Worm (Caenorhabditis elegans) whole organism, late embryonic: ENCODE data around the gene F44G3.7.

Source experiments
- F13H6.1 ChIP-seq: sonication (generic microtip); optimal IDR thresholded peaks from 2 replicates; lab custom pipeline; 2016; ENCODE audit warnings: missing genetic modification characterization, missing compliant biosample characterization
- ahr-1 ChIP-seq: sonication (generic microtip); optimal IDR thresholded peaks from 2 replicates; lab custom pipeline; 2016; ENCODE audit warnings: missing genetic modification characterization, missing compliant biosample characterization
- ama-1 ChIP-seq: fragments of 150-350 bp; optimal IDR thresholded peaks from 2 replicates; lab custom pipeline; 2014
- ceh-18 ChIP-seq: sonication (generic microtip); optimal IDR thresholded peaks from 2 replicates; lab custom pipeline; 2016; ENCODE audit warnings: missing genetic modification characterization, missing compliant biosample characterization
- ceh-19 ChIP-seq: fragments of 200-800 bp; sonication (Bioruptor generic); optimal IDR thresholded peaks from 2 replicates; lab custom pipeline; 2018; ENCODE audit warnings: mild to moderate bottlenecking, missing genetic modification characterization, missing compliant biosample characterization
- ceh-2 ChIP-seq: sonication (generic microtip); optimal IDR thresholded peaks from 2 replicates; lab custom pipeline; 2016; ENCODE audit warnings: missing genotype, missing genetic modification characterization, missing compliant biosample characterization
- ceh-31 ChIP-seq: sonication (generic microtip); optimal IDR thresholded peaks from 2 replicates; lab custom pipeline; 2016; ENCODE audit warnings: missing genetic modification characterization, missing compliant biosample characterization
- ceh-6 ChIP-seq: fragments of 200-800 bp; sonication (Bioruptor generic); optimal IDR thresholded peaks from 2 replicates; lab custom pipeline; 2018; ENCODE audit warnings: mild to moderate bottlenecking, missing genetic modification characterization, missing compliant biosample characterization
- che-1 ChIP-seq: sonication (generic microtip); optimal IDR thresholded peaks from 2 replicates; lab custom pipeline; 2016; ENCODE audit warnings: mild to moderate bottlenecking, missing genetic modification characterization, missing compliant biosample characterization
- dmd-4 ChIP-seq: sonication (generic microtip); optimal IDR thresholded peaks from 2 replicates; lab custom pipeline; 2016; ENCODE audit warnings: borderline replicate concordance, missing genetic modification characterization, missing compliant biosample characterization
- elt-2 ChIP-seq: sonication (generic microtip); optimal IDR thresholded peaks from 2 replicates; lab custom pipeline; 2016; ENCODE audit warnings: missing genetic modification reagents, missing genetic modification characterization, missing compliant biosample characterization
- elt-4 ChIP-seq: sonication (generic microtip); optimal IDR thresholded peaks from 2 replicates; lab custom pipeline; 2016; ENCODE audit warnings: missing genetic modification characterization, missing compliant biosample characterization
- eyg-1 ChIP-seq: sonication (generic microtip); optimal IDR thresholded peaks from 2 replicates; lab custom pipeline; 2016; ENCODE audit warnings: missing genotype, missing genetic modification characterization, missing compliant biosample characterization
- fkh-10 ChIP-seq: fragments of 150-350 bp; optimal IDR thresholded peaks from 2 replicates; lab custom pipeline; 2014; ENCODE audit warnings: missing biosample characterization, missing genetic modification reagents, missing genetic modification characterization
- gmeb-2 ChIP-seq: sonication (generic microtip); optimal IDR thresholded peaks from 2 replicates; lab custom pipeline; 2016; ENCODE audit warnings: missing genetic modification characterization, inconsistent platforms, missing compliant biosample characterization
- hlh-13 ChIP-seq: fragments of 200-800 bp; sonication (Bioruptor generic); optimal IDR thresholded peaks from 2 replicates; lab custom pipeline; 2018; ENCODE audit warnings: mild to moderate bottlenecking, missing genetic modification characterization, missing compliant biosample characterization
- hlh-15 ChIP-seq: sonication (generic microtip); optimal IDR thresholded peaks from 2 replicates; lab custom pipeline; 2016; ENCODE audit warnings: missing genetic modification characterization, missing compliant biosample characterization
- hlh-30 ChIP-seq: sonication (generic microtip); optimal IDR thresholded peaks from 2 replicates; lab custom pipeline; 2017; ENCODE audit warnings: antibody characterized with exemption, missing genetic modification characterization, missing compliant biosample characterization; ENCODE audit not compliant: insufficient read depth
- lim-6 ChIP-seq: sonication (generic microtip); optimal IDR thresholded peaks from 2 replicates; lab custom pipeline; 2016; ENCODE audit warnings: missing genetic modification characterization, missing compliant biosample characterization
- lin-11 ChIP-seq: fragments of 200-800 bp; sonication (Bioruptor generic); optimal IDR thresholded peaks from 2 replicates; lab custom pipeline; 2018; ENCODE audit warnings: mild to moderate bottlenecking, missing genetic modification characterization, missing compliant biosample characterization
- nhr-232 ChIP-seq: sonication (generic microtip); optimal IDR thresholded peaks from 2 replicates; lab custom pipeline; 2016; ENCODE audit warnings: missing genetic modification characterization, missing compliant biosample characterization
- npax-4 ChIP-seq: sonication (generic microtip); optimal IDR thresholded peaks from 2 replicates; lab custom pipeline; 2016; ENCODE audit warnings: missing genetic modification characterization, missing compliant biosample characterization
- odd-2 ChIP-seq: sonication (generic microtip); optimal IDR thresholded peaks from 2 replicates; lab custom pipeline; 2017; ENCODE audit warnings: antibody characterized with exemption, mild to moderate bottlenecking, missing genetic modification characterization, missing compliant biosample characterization
- pag-3 ChIP-seq: sonication (generic microtip); optimal IDR thresholded peaks from 2 replicates; lab custom pipeline; 2016; ENCODE audit warnings: missing compliant biosample characterization, missing genetic modification characterization, borderline replicate concordance
- pha-2 ChIP-seq: sonication (generic microtip); optimal IDR thresholded peaks from 2 replicates; lab custom pipeline; 2017; ENCODE audit warnings: mild to moderate bottlenecking, missing genetic modification characterization, missing compliant biosample characterization
- pha-4 ChIP-seq: fragments of 150-350 bp; optimal IDR thresholded peaks from 2 replicates; lab custom pipeline; 2018; ENCODE audit warnings: missing biosample characterization, missing genetic modification reagents, missing genetic modification characterization
- pqm-1 ChIP-seq: sonication (generic microtip); optimal IDR thresholded peaks from 2 replicates; lab custom pipeline; 2016; ENCODE audit warnings: missing genetic modification characterization, missing compliant biosample characterization
- rnt-1 ChIP-seq: sonication (generic microtip); optimal IDR thresholded peaks from 2 replicates; lab custom pipeline; 2016; ENCODE audit warnings: missing genetic modification characterization, missing compliant biosample characterization
- sox-4 ChIP-seq: sonication (generic microtip); optimal IDR thresholded peaks from 2 replicates; lab custom pipeline; 2017; ENCODE audit warnings: mild to moderate bottlenecking, missing genetic modification characterization, inconsistent platforms, missing compliant biosample characterization
- syd-9 ChIP-seq: sonication (generic microtip); optimal IDR thresholded peaks from 2 replicates; lab custom pipeline; 2016; ENCODE audit warnings: mild to moderate bottlenecking, missing genetic modification characterization, moderate library complexity, missing compliant biosample characterization
- tbx-7 ChIP-seq: sonication (generic microtip); optimal IDR thresholded peaks from 2 replicates; lab custom pipeline; 2016; ENCODE audit warnings: missing genotype, missing genetic modification characterization, missing compliant biosample characterization
- unc-3 ChIP-seq, 2 experiments: fragments of 200-800 bp in 1 of 2; sonication (Bioruptor generic) in 1 of 2; sonication (generic microtip) in 1 of 2; conservative IDR thresholded peaks in 1 of 2; optimal IDR thresholded peaks in 1 of 2; 2 replicates each; pipeline versions ENCODE4 v1.3.6 to Lab custom; 2016 to 2022; ENCODE audit warnings: missing compliant biosample characterization in 2 of 2, missing genetic modification characterization in 2 of 2, missing genetic modification reagents in 1 of 2
- unc-42 ChIP-seq: sonication (generic microtip); optimal IDR thresholded peaks from 2 replicates; lab custom pipeline; 2016; ENCODE audit warnings: missing genotype, missing genetic modification characterization, missing compliant biosample characterization
- unc-86 ChIP-seq: sonication (generic microtip); optimal IDR thresholded peaks from 2 replicates; lab custom pipeline; 2016; ENCODE audit warnings: missing genetic modification characterization, missing compliant biosample characterization

F44G3.7 gene

ce11 chrV:16165936-16166335 is 29.0 kb upstream of the F44G3.7 start, which contains the start of gene str-108:
TSS of gene str-108 (plus strand) at chrV:16166236.
- TF ChIP-seq odd-2 (tag; lab: Kevin White, UChicago) (no peak), syd-9 (no peak), hlh-13 (GFP tag; lab: Kevin White, UChicago) (no peak), ceh-18 (tag; lab: Kevin White, UChicago) (no peak), eyg-1 (tag; lab: Kevin White, UChicago) (no peak), unc-3 (GFP tag; conservative IDR thresholded peaks at IDR 0.05; lab: Robert Waterston, UW) (no peak), unc-3 (tag; optimal IDR thresholded peaks at IDR 0.05; lab: Kevin White, UChicago) (no peak), pag-3 (no peak), lim-6 (tag; lab: Kevin White, UChicago) (no peak), che-1 (no peak)

ce11 chrV:16163719-16164118 is 26.8 kb upstream of the F44G3.7 start, which contains the start of gene F10A3.12:
TSS of gene F10A3.12 (plus strand) at chrV:16164019.
- TF ChIP-seq unc-86 (no peak), nhr-232 (no peak), hlh-13 (GFP tag; lab: Kevin White, UChicago) (no peak), pqm-1 (tag; lab: Kevin White, UChicago) (no peak), ama-1 (lab: Kevin White, UChicago) (no peak), syd-9 (no peak), hlh-30 (no peak)

ce11 chrV:16162124-16162735 is 25.3 kb upstream of the F44G3.7 start, which contains the start of the genes str-109 and F10A3.11:
TSS of gene str-109 (minus strand) at chrV:16162224.
TSS of gene F10A3.11 (plus strand) at chrV:16162685.
- TF ChIP-seq gmeb-2 (tag; lab: Kevin White, UChicago) (no peak), pha-4 (tag; lab: Kevin White, UChicago) (no peak), hlh-15 (no peak), sox-4 (tag; lab: Kevin White, UChicago) (no peak)

ce11 chrV:16160087-16160486 is 23.1 kb upstream of the F44G3.7 start:
- TF ChIP-seq sox-4 (tag; lab: Kevin White, UChicago) (no peak), ceh-2 (tag; lab: Kevin White, UChicago) (no peak)
- TF ChIP-seq, all 69 proteins: peak for 0

ce11 chrV:16159594-16159993 is 22.7 kb upstream of the F44G3.7 start, which contains the start of gene F10A3.17:
TSS of gene F10A3.17 (minus strand) at chrV:16159694.
- TF ChIP-seq pha-2 (tag; lab: Kevin White, UChicago) = no peak
- no peak for TF ChIP-seq dmd-4 (tag; lab: Kevin White, UChicago)
- no peak for TF ChIP-seq ceh-19 (GFP tag; lab: Kevin White, UChicago)
- TF ChIP-seq syd-9 = no peak
- TF ChIP-seq ahr-1 (tag; lab: Kevin White, UChicago) = no peak
- no peak for TF ChIP-seq ceh-6
- TF ChIP-seq ama-1 (lab: Kevin White, UChicago) = no peak
- TF ChIP-seq odd-2 (tag; lab: Kevin White, UChicago) = no peak
- no peak for TF ChIP-seq fkh-10 (GFP tag; lab: Kevin White, UChicago)
- no peak for TF ChIP-seq npax-4 (tag; lab: Kevin White, UChicago)
- no peak for TF ChIP-seq F13H6.1 (tag; lab: Kevin White, UChicago)

ce11 chrV:16158391-16158790 is 21.4 kb upstream of the F44G3.7 start, which contains the start of gene str-99:
TSS of gene str-99 (minus strand) at chrV:16158491.
- TF ChIP-seq ceh-31 (tag; lab: Kevin White, UChicago) (no peak), tbx-7 (tag; lab: Kevin White, UChicago) (no peak), ama-1 (lab: Kevin White, UChicago) (no peak), lin-11 (no peak), unc-42 (tag; lab: Kevin White, UChicago) (no peak), elt-4 (no peak), elt-2 (no peak), ceh-19 (GFP tag; lab: Kevin White, UChicago) (no peak), eyg-1 (tag; lab: Kevin White, UChicago) (no peak), rnt-1 (tag; lab: Kevin White, UChicago) (no peak)
